Fruit fly (Drosophila melanogaster) whole organism, adult: ENCODE results near the gene sra.

Source experiments
- CG11617 ChIP-seq: fragments of 200-800 bp; sonication (Bioruptor generic); optimal IDR thresholded peaks from 2 replicates; lab custom pipeline; 2017; ENCODE audit warnings: mild to moderate bottlenecking, missing biosample characterization, missing genetic modification reagents, missing genetic modification characterization
- CG1620 ChIP-seq: fragments of 200-800 bp; sonication (Bioruptor generic); optimal IDR thresholded peaks from 2 replicates; lab custom pipeline; 2016; ENCODE audit warnings: missing biosample characterization, missing genetic modification characterization
- CG33017 ChIP-seq: fragments of 200-800 bp; sonication (Bioruptor generic); optimal IDR thresholded peaks from 2 replicates; lab custom pipeline; 2018; ENCODE audit warnings: missing biosample characterization, mild to moderate bottlenecking, missing genetic modification characterization, moderate library complexity
- CG5204 ChIP-seq: fragments of 200-800 bp; sonication (Bioruptor generic); optimal IDR thresholded peaks from 2 replicates; lab custom pipeline; 2016; ENCODE audit warnings: missing biosample characterization, missing genetic modification characterization
- Hr96 ChIP-seq: fragments of 200-800 bp; sonication (Bioruptor generic); optimal IDR thresholded peaks from 2 replicates; lab custom pipeline; 2016; ENCODE audit warnings: missing biosample characterization, missing genetic modification characterization
- cnc ChIP-seq, 2 experiments: fragments of >200 bp; optimal IDR thresholded peaks; 2 replicates each; lab custom pipeline; 2017
- kay ChIP-seq: fragments of 200-800 bp; sonication (Bioruptor generic); peaks from one replicate; lab custom pipeline; 2016; ENCODE audit warnings: missing biosample characterization, missing genetic modification characterization, borderline replicate concordance
- ovo ChIP-seq: fragments of 200-800 bp; sonication (Bioruptor generic); optimal IDR thresholded peaks from 2 replicates; lab custom pipeline; 2016; ENCODE audit warnings: missing biosample characterization, missing genetic modification characterization
- pad ChIP-seq: fragments of 200-800 bp; sonication (Bioruptor generic); optimal IDR thresholded peaks from 3 replicates; lab custom pipeline; 2017; ENCODE audit warnings: missing biosample characterization, missing genetic modification characterization, mild to moderate bottlenecking, moderate library complexity, missing genetic modification reagents
- toe ChIP-seq: fragments of 200-800 bp; sonication (Bioruptor generic); optimal IDR thresholded peaks from 2 replicates; lab custom pipeline; 2016; ENCODE audit warnings: missing biosample characterization, missing genetic modification characterization

DNA sequence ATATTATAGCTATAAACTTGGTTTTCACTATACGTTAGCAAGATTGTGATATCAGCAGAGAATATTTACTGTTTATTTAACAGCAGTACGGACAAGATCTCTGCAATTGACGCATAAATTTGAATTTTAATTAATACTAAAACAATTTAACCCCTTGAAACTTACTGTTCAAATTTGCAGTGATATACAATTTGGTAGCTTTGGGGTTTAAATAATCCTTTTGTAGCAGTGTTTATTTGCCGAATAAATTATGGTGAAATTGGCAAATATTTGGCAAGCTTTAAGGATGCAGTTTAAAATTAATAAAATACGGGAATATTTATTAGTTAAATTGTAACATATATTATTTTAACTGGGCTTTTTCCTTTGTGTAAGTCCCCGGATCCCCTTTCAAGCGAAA, 30.6 kb downstream of the sra start:
- TF ChIP-seq ovo (GFP tag; lab: Kevin White, UChicago), result no peak
- TF ChIP-seq CG1620 (GFP tag; lab: Kevin White, UChicago), result no peak
- no peak for TF ChIP-seq Hr96 (GFP tag; lab: Kevin White, UChicago)
- no peak for TF ChIP-seq CG33017 (tag; lab: Kevin White, UChicago)
- TF ChIP-seq cnc (optimal IDR thresholded peaks at IDR 0.05; lab: Kevin White, UChicago), result no peak
- no peak for TF ChIP-seq pad (GFP tag; lab: Kevin White, UChicago)
- TF ChIP-seq kay, result no peak
- no peak for TF ChIP-seq toe
- no peak for TF ChIP-seq CG5204 (GFP tag; lab: Kevin White, UChicago)
- no peak for TF ChIP-seq CG11617 (GFP tag; lab: Kevin White, UChicago)
